Worm (Caenorhabditis elegans): ENCODE data around the gene brf-1.

Gene brf-1

DNA sequence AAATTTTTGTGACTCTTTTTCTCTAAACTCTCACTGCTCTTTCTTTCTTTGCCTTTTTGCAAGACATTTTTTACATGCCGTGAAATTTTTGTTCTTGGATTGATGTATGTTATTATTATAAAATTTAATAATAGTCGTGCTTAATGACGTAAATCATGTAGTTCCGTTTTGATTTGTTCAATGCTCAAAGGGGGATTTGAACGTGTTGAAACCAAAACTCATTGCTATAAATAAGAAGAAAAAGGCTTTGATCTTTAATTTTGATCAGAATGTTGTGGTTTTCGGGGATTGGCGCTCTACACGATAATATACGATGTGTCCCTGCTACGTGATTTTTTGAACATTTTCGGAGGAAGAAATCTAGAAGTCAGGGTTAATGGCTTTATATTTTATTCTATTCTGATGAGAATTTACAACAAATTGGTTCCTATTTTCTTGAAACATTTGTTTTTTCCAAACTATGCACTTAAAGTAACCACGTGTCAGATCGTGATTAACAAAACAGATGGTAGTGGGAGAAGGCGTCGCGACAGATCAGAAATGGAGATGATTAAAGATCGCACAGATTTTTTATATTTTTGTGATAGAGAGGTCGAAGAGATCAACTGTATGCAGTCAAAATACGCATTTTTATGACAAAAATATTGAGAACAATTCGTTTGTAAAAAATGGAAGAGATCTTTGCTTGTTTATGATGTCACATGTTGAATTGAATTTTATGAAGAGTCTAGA lies 36.1 kb downstream of the brf-1 start:
- no peak for TF ChIP-seq sea-1 (GFP tag; conservative IDR thresholded peaks at IDR 0.05)
- TF ChIP-seq hmbx-1 (tag; optimal IDR thresholded peaks at IDR 0.05): no peak
- no peak for TF ChIP-seq aly-1 (tag; optimal IDR thresholded peaks at IDR 0.05)
- TF ChIP-seq B0310.2 (tag; optimal IDR thresholded peaks at IDR 0.05): no peak
- TF ChIP-seq hnd-1 (tag; optimal IDR thresholded peaks at IDR 0.05): no peak
- no peak for TF ChIP-seq pes-1 (GFP tag; IDR thresholded peaks at IDR 0.05)
- TF ChIP-seq F13C5.2 (tag; optimal IDR thresholded peaks at IDR 0.05): no peak
- no peak for TF ChIP-seq hmg-4 (GFP tag; optimal IDR thresholded peaks at IDR 0.05)
- no peak for TF ChIP-seq tra-4 (tag; optimal IDR thresholded peaks at IDR 0.05)
- no peak for TF ChIP-seq ceh-36 (tag; optimal IDR thresholded peaks at IDR 0.05)
- no peak for TF ChIP-seq ceh-13 (GFP tag; optimal IDR thresholded peaks at IDR 0.05)
- no peak for TF ChIP-seq tbx-37 (GFP tag; conservative IDR thresholded peaks at IDR 0.05)
- no peak for TF ChIP-seq tbx-11 (GFP tag; IDR thresholded peaks at IDR 0.05)
- no peak for TF ChIP-seq ets-7 (tag; optimal IDR thresholded peaks at IDR 0.05)
- no peak for TF ChIP-seq scrt-1 (GFP tag; IDR thresholded peaks at IDR 0.05)

DNA sequence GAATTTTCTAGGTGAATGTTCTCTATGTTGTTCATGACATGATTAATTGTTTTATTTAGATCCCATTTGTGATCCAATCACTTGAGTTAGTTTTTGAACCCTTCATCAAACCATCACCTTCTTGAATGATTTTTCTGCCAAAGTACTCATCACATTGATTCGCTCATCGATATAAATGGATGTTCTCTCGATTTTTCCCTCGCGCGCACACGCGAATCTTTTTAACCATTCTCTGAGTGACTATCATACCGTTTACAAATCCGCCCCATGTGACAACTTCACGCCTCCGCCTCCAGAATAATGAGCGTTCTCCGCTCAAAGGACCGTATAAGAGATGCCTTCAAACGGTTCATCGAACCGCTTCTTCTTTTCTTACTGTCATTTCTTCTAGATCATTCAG lies 37.2 kb downstream of the brf-1 start:
- TF ChIP-seq hnd-1 (tag; optimal IDR thresholded peaks at IDR 0.05) (no peak), tbx-37 (GFP tag; conservative IDR thresholded peaks at IDR 0.05) (no peak)

DNA sequence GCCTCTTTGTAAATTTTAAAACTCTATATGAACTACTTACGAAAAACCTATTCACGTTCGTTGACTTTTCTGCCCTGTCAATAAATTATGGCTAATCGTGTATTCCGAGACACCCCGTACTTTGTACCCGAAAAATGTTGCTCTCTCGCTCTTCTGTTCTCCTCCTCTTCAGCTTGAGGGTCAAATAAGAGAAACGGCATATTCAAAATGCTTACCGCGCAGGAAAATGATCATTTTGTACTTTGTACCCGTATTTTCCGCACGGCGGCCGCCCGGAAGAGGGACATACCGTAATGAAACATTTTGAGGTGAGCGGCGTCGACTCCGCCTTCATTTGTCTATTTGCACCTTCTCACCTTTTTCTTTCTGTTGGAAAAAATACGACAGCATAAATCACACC lies 38.0 kb downstream of the brf-1 start:
- TF ChIP-seq tbx-11 (GFP tag; IDR thresholded peaks at IDR 0.05): no peak
- no peak for TF ChIP-seq ceh-36 (tag; optimal IDR thresholded peaks at IDR 0.05)
- no peak for TF ChIP-seq hmbx-1 (tag; optimal IDR thresholded peaks at IDR 0.05)
- no peak for TF ChIP-seq ceh-13 (GFP tag; optimal IDR thresholded peaks at IDR 0.05)
- TF ChIP-seq hnd-1 (tag; optimal IDR thresholded peaks at IDR 0.05): no peak
- TF ChIP-seq tra-4 (tag; optimal IDR thresholded peaks at IDR 0.05): no peak
- no peak for TF ChIP-seq F13C5.2 (tag; optimal IDR thresholded peaks at IDR 0.05)
- no peak for TF ChIP-seq hmg-4 (GFP tag; optimal IDR thresholded peaks at IDR 0.05)
- TF ChIP-seq B0310.2 (tag; optimal IDR thresholded peaks at IDR 0.05): no peak
- no peak for TF ChIP-seq flt-1 (GFP tag; IDR thresholded peaks at IDR 0.05)
- TF ChIP-seq scrt-1 (GFP tag; IDR thresholded peaks at IDR 0.05): no peak
- TF ChIP-seq tbx-37 (GFP tag; conservative IDR thresholded peaks at IDR 0.05): no peak
- TF ChIP-seq ets-7 (tag; optimal IDR thresholded peaks at IDR 0.05): no peak
- TF ChIP-seq sea-1 (GFP tag; conservative IDR thresholded peaks at IDR 0.05): no peak
- no peak for TF ChIP-seq aly-1 (tag; optimal IDR thresholded peaks at IDR 0.05)
- no peak for TF ChIP-seq pes-1 (GFP tag; IDR thresholded peaks at IDR 0.05)

DNA sequence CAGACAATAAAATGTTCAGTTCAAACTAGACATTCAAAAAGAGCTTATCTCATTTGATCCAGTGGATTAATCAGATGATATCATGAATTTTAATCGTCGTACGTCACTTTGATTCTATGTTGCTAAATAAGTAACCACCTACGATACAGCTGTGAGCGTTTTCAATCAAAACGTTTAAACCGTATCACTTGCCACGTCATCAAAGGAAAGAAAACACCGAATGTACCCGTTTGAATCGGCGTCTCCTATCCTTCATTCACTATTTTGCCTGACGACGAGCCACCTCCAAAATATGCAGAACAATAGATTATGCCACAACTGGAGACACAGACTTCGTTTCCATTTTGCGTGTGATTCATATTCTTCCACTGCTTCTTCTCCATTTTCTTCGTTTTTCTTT lies 40.2 kb downstream of the brf-1 start:
- TF ChIP-seq B0310.2 (tag; optimal IDR thresholded peaks at IDR 0.05) (no peak), ama-1 (optimal IDR thresholded peaks at IDR 0.05) (no peak), F13C5.2 (tag; optimal IDR thresholded peaks at IDR 0.05) (no peak), tbx-37 (GFP tag; conservative IDR thresholded peaks at IDR 0.05) (no peak), hmg-4 (GFP tag; optimal IDR thresholded peaks at IDR 0.05) (no peak), scrt-1 (GFP tag; IDR thresholded peaks at IDR 0.05) (no peak), pes-1 (GFP tag; IDR thresholded peaks at IDR 0.05) (no peak), hmbx-1 (tag; optimal IDR thresholded peaks at IDR 0.05) (no peak), flt-1 (GFP tag; IDR thresholded peaks at IDR 0.05) (no peak)

DNA sequence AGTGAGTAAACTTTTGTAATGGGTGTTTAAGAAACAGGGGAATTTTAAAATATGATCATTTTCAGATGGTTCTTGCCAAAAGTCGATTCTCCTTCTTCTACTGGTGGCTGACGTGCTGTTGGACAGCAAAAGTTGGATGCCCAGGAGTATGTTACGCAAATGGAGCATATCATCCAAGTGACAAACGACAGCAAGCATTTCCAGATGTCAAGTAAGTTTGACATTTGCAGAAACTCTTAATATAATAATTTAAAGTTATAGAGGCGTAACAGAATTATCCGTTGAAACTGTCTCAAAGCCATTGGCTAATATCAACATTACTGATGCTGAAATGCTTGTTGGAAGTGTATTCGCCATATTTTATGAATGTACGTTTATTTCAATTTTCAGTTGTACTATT lies 42.4 kb downstream of the brf-1 start:
- TF ChIP-seq hmg-4 (GFP tag; optimal IDR thresholded peaks at IDR 0.05) (no peak), B0310.2 (tag; optimal IDR thresholded peaks at IDR 0.05) (no peak), flt-1 (GFP tag; IDR thresholded peaks at IDR 0.05) (no peak), pes-1 (GFP tag; IDR thresholded peaks at IDR 0.05) (no peak), ama-1 (optimal IDR thresholded peaks at IDR 0.05) (no peak), hmbx-1 (tag; optimal IDR thresholded peaks at IDR 0.05) (no peak), tra-4 (tag; optimal IDR thresholded peaks at IDR 0.05) (no peak), ets-7 (tag; optimal IDR thresholded peaks at IDR 0.05) (no peak), ceh-36 (tag; optimal IDR thresholded peaks at IDR 0.05) (no peak), ceh-13 (GFP tag; optimal IDR thresholded peaks at IDR 0.05) (no peak), aly-1 (tag; optimal IDR thresholded peaks at IDR 0.05) (no peak), tbx-11 (GFP tag; IDR thresholded peaks at IDR 0.05) (no peak), tbx-37 (GFP tag; conservative IDR thresholded peaks at IDR 0.05) (no peak), hnd-1 (tag; optimal IDR thresholded peaks at IDR 0.05) (no peak), F13C5.2 (tag; optimal IDR thresholded peaks at IDR 0.05) (no peak), sea-1 (GFP tag; conservative IDR thresholded peaks at IDR 0.05) (no peak), scrt-1 (GFP tag; IDR thresholded peaks at IDR 0.05) (no peak)

DNA sequence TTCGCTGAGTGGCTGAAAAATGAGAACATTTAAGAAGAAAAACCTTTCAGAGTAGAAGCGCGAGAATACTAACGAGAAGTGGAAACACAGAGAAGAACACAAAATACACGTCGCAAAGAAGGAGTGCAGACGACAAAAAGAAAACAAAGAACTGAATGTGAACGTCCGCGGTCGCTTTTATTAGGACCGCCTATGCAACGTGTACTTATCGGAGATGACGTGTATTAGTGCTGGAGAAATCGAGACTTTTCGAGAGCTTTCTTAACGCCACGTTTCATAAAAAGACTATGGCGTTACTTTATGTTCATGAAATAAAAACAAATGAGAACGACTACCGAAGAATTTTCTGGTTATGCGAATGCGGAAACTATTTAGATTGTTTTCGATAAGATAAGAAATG lies 46.8 kb downstream of the brf-1 start, which contains the start of gene hsp-4:
hsp-4 (minus strand) TSS at position 139 of the 400 bp plus-strand sequence.
- TF ChIP-seq hmg-4 (GFP tag; optimal IDR thresholded peaks at IDR 0.05): no peak

DNA sequence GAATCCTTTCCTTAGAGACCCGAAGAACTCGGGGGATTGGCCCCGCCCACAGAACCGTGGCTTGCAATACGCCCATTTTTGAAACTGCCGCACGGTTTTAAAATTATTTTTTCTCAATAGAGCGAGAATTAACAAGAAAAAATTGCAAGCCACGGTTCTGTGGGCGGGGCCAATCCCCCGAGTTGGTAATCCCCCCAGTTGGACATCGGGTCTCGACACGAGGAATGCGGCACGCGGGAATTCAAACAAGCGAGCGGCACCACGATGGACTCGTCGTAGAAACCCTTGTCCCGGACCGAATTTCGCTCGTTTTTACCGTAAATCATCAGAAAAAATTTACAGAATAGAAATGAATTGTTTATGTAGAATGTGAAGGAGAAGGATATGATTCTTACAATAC lies 47.4 kb downstream of the brf-1 start:
- TF ChIP-seq ama-1 (optimal IDR thresholded peaks at IDR 0.05) (no peak), ceh-36 (tag; optimal IDR thresholded peaks at IDR 0.05) (peak; percentile 12)

DNA sequence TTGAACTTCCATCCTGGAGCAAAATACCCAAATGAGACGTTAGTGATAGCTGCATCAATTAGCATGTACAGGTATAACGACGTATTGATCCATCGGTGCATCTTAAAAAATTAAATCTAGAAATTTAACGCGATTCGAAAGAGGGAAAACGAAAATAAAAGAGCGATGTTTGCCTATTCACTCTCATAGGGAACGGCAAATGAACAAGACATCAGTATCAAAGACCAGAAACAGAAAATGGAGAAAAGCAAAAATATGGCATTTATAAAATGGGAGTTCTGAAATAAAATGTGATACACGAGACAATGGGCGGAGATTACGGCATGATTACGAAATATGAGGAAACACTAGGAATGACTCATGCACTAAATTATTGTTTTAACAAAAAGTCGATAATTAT lies 50.7 kb downstream of the brf-1 start, which contains the start of gene haf-2:
haf-2 (minus strand) TSS at position 101 of the 400 bp plus-strand sequence.
- no peak for TF ChIP-seq flt-1 (GFP tag; IDR thresholded peaks at IDR 0.05)
- no peak for TF ChIP-seq ets-7 (tag; optimal IDR thresholded peaks at IDR 0.05)
- TF ChIP-seq ceh-13 (GFP tag; optimal IDR thresholded peaks at IDR 0.05): no peak
- no peak for TF ChIP-seq sea-1 (GFP tag; conservative IDR thresholded peaks at IDR 0.05)
- no peak for TF ChIP-seq aly-1 (tag; optimal IDR thresholded peaks at IDR 0.05)
